Worm (Caenorhabditis elegans) whole organism, dauer: ENCODE measurements around the gene tpi-1.

ENCODE experiments used
- unc-62 ChIP-seq: sonication (generic microtip); optimal IDR thresholded peaks from 2 replicates; lab custom pipeline; 2017; ENCODE audit warnings: missing biosample characterization, missing genetic modification reagents, missing genetic modification characterization

The tpi-1 gene

ce11 chrII:11994940-11995339 is 44.0 kb downstream of the tpi-1 start:
- no peak for TF ChIP-seq unc-62

- TF ChIP-seq unc-62: no peak
Measured at ce11 chrII:11992701-11993100, 46.2 kb downstream of the tpi-1 start, which contains the start of gene dhps-1. TSS of gene dhps-1 (plus strand) at chrII:11993001.

ce11 chrII:11988724-11989123 is 50.2 kb downstream of the tpi-1 start, which contains the start of gene Y17G7B.3:
TSS of gene Y17G7B.3 (plus strand) at chrII:11989024.
- TF ChIP-seq unc-62: no peak
